Worm (Caenorhabditis elegans) whole organism, L1 larva: ENCODE results near the gene F59D12.5.

ENCODE experiments used
- C16A3.4 ChIP-seq: fragments of 150-350 bp; optimal IDR thresholded peaks from 2 replicates; lab custom pipeline; 2014; ENCODE audit warnings: missing biosample characterization, missing genetic modification characterization
- C34B4.2 ChIP-seq: sonication (generic microtip); optimal IDR thresholded peaks from 2 replicates; lab custom pipeline; 2017; ENCODE audit warnings: mild to moderate bottlenecking, missing genetic modification characterization, missing compliant biosample characterization
- F16B12.6 ChIP-seq: fragments of 150-350 bp; optimal IDR thresholded peaks from 2 replicates; lab custom pipeline; 2014; ENCODE audit warnings: missing biosample characterization, missing genetic modification characterization
- Y116A8C.19 ChIP-seq: sonication (generic microtip); optimal IDR thresholded peaks from 2 replicates; lab custom pipeline; 2016; ENCODE audit warnings: missing compliant biosample characterization, missing genetic modification characterization, borderline replicate concordance
- aha-1 ChIP-seq: fragments of 150-350 bp; optimal IDR thresholded peaks from 2 replicates; lab custom pipeline; 2014; ENCODE audit warnings: missing biosample characterization, missing genetic modification characterization
- ceh-63 ChIP-seq: fragments of 200-800 bp; sonication (Bioruptor generic); optimal IDR thresholded peaks from 2 replicates; lab custom pipeline; 2018; ENCODE audit warnings: mild to moderate bottlenecking, missing genetic modification characterization, missing compliant biosample characterization
- ceh-8 ChIP-seq: fragments of 200-800 bp; sonication (Bioruptor generic); optimal IDR thresholded peaks from 2 replicates; lab custom pipeline; 2018; ENCODE audit warnings: mild to moderate bottlenecking, missing genetic modification characterization, moderate library complexity, missing compliant biosample characterization
- ceh-82 ChIP-seq, 3 experiments: fragments of 150-350 bp in 1 of 3; sonication (generic microtip) in 2 of 3; optimal IDR thresholded peaks; 2 replicates each; lab custom pipeline; 2014 to 2017; ENCODE audit warnings: missing biosample characterization in 3 of 3, missing genetic modification characterization in 3 of 3
- ceh-88 ChIP-seq: fragments of 200-800 bp; sonication (Bioruptor generic); IDR thresholded peaks from 2 replicates; pipeline ENCODE4 v1.3.6; 2022; ENCODE audit warnings: missing genetic modification characterization, missing compliant biosample characterization
- ceh-90 ChIP-seq: sonication (generic microtip); optimal IDR thresholded peaks from 2 replicates; lab custom pipeline; 2016; ENCODE audit warnings: missing genetic modification characterization, missing compliant biosample characterization
- efl-3 ChIP-seq: fragments of 200-800 bp; sonication (Bioruptor generic); optimal IDR thresholded peaks from 2 replicates; lab custom pipeline; 2018; ENCODE audit warnings: mild to moderate bottlenecking, missing genetic modification characterization, missing compliant biosample characterization
- egl-13 ChIP-seq: sonication (generic microtip); optimal IDR thresholded peaks from 2 replicates; lab custom pipeline; 2016; ENCODE audit warnings: missing genotype, missing genetic modification reagents, missing genetic modification characterization, missing compliant biosample characterization
- egl-27 ChIP-seq, 2 experiments: fragments of 150-350 bp in 1 of 2; sonication (generic microtip); optimal IDR thresholded peaks; 3 replicates each; lab custom pipeline; 2017 to 2018; ENCODE audit warnings: missing biosample characterization in 2 of 2, missing genetic modification characterization in 2 of 2, missing genetic modification reagents in 2 of 2
- elt-3 ChIP-seq, 6 experiments: fragments of 150-350 bp in 1 of 6; sonication (generic microtip); optimal IDR thresholded peaks; 2 replicates each; lab custom pipeline; 2017 to 2018; ENCODE audit warnings: missing biosample characterization in 6 of 6, missing genetic modification characterization in 6 of 6, inconsistent platforms in 1 of 6
- ets-5 ChIP-seq: fragments of 200-800 bp; sonication (Bioruptor generic); IDR thresholded peaks from 2 replicates; pipeline ENCODE4 v1.3.6; 2022; ENCODE audit warnings: missing genetic modification characterization, missing compliant biosample characterization
- fkh-10 ChIP-seq: sonication (generic microtip); optimal IDR thresholded peaks from 2 replicates; lab custom pipeline; 2017; ENCODE audit warnings: missing biosample characterization, missing genetic modification reagents, missing genetic modification characterization
- grh-1 ChIP-seq: fragments of 200-800 bp; sonication (Bioruptor generic); IDR thresholded peaks from 2 replicates; pipeline ENCODE4 v1.3.6; 2022; ENCODE audit warnings: missing genetic modification reagents, missing genetic modification characterization, missing compliant biosample characterization
- hlh-4 ChIP-seq: sonication (generic microtip); optimal IDR thresholded peaks from 2 replicates; lab custom pipeline; 2016; ENCODE audit warnings: mild to moderate bottlenecking, missing genetic modification characterization, missing compliant biosample characterization
- irx-1 ChIP-seq: sonication (generic microtip); optimal IDR thresholded peaks from 2 replicates; lab custom pipeline; 2016; ENCODE audit warnings: missing genetic modification characterization, missing compliant biosample characterization
- isw-1 ChIP-seq: fragments of 200-800 bp; sonication (Bioruptor generic); IDR thresholded peaks from 2 replicates; pipeline ENCODE4 v1.3.6; 2022; ENCODE audit warnings: missing genetic modification characterization, missing compliant biosample characterization
- jun-1 ChIP-seq: fragments of 150-350 bp; optimal IDR thresholded peaks from 2 replicates; lab custom pipeline; 2014; ENCODE audit warnings: missing biosample characterization, missing genetic modification reagents, missing genetic modification characterization
- lin-13 ChIP-seq: fragments of 150-350 bp; optimal IDR thresholded peaks from 2 replicates; lab custom pipeline; 2014; ENCODE audit warnings: missing biosample characterization, missing genetic modification reagents, missing genetic modification characterization
- lin-14 ChIP-seq: fragments of 200-800 bp; sonication (Bioruptor generic); optimal IDR thresholded peaks from 2 replicates; lab custom pipeline; 2018; ENCODE audit warnings: mild to moderate bottlenecking, missing genetic modification characterization, moderate library complexity, missing compliant biosample characterization
- lin-15B ChIP-seq: fragments of 150-350 bp; sonication (generic microtip); optimal IDR thresholded peaks from 3 replicates; lab custom pipeline; 2014; ENCODE audit warnings: missing biosample characterization, missing genetic modification characterization
- lir-3 ChIP-seq: sonication (generic microtip); optimal IDR thresholded peaks from 2 replicates; lab custom pipeline; 2016; ENCODE audit warnings: mild to moderate bottlenecking, missing genetic modification characterization, moderate library complexity, missing compliant biosample characterization; ENCODE audit not compliant: poor library complexity
- mab-9 ChIP-seq: fragments of 200-800 bp; sonication (Bioruptor generic); IDR thresholded peaks from 2 replicates; pipeline ENCODE4 v1.3.6; 2022; ENCODE audit warnings: missing genetic modification reagents, missing genetic modification characterization, missing compliant biosample characterization
- mdl-1 ChIP-seq, 2 experiments: fragments of 150-350 bp; optimal IDR thresholded peaks; 2 replicates each; lab custom pipeline; 2014 to 2017; ENCODE audit warnings: missing biosample characterization in 2 of 2, missing genetic modification characterization in 2 of 2, inconsistent platforms in 1 of 2
- nhr-12 ChIP-seq: sonication (generic microtip); optimal IDR thresholded peaks from 2 replicates; lab custom pipeline; 2017; ENCODE audit warnings: missing biosample characterization, missing genetic modification characterization
- nhr-19 ChIP-seq: fragments of 200-800 bp; sonication (Bioruptor generic); conservative IDR thresholded peaks from 2 replicates; pipeline ENCODE4 v1.3.6; 2022; ENCODE audit warnings: missing genetic modification characterization, missing compliant biosample characterization
- nhr-237 ChIP-seq: fragments of 150-350 bp; optimal IDR thresholded peaks from 2 replicates; lab custom pipeline; 2014; ENCODE audit warnings: missing biosample characterization, missing genetic modification characterization
- nhr-28 ChIP-seq: fragments of 150-350 bp; optimal IDR thresholded peaks from 2 replicates; lab custom pipeline; 2014; ENCODE audit warnings: missing biosample characterization, missing genetic modification characterization
- nhr-47 ChIP-seq: sonication (generic microtip); optimal IDR thresholded peaks from 2 replicates; lab custom pipeline; 2016; ENCODE audit warnings: mild to moderate bottlenecking, missing genetic modification characterization, moderate library complexity, missing compliant biosample characterization
- nhr-76 ChIP-seq: sonication (generic microtip); optimal IDR thresholded peaks from 2 replicates; lab custom pipeline; 2017; ENCODE audit warnings: missing biosample characterization, missing genetic modification characterization
- nhr-77 ChIP-seq: fragments of 150-350 bp; optimal IDR thresholded peaks from 2 replicates; lab custom pipeline; 2014; ENCODE audit warnings: missing biosample characterization, missing genetic modification characterization
- nhr-90 ChIP-seq: sonication (generic microtip); optimal IDR thresholded peaks from 2 replicates; lab custom pipeline; 2016; ENCODE audit warnings: mild to moderate bottlenecking, missing genetic modification characterization, missing compliant biosample characterization; ENCODE audit not compliant: poor library complexity
- pax-3 ChIP-seq: fragments of 200-800 bp; sonication (Bioruptor generic); optimal IDR thresholded peaks from 2 replicates; lab custom pipeline; 2018; ENCODE audit warnings: mild to moderate bottlenecking, missing genetic modification characterization, moderate library complexity, missing compliant biosample characterization
- pqm-1 ChIP-seq: sonication (generic microtip); optimal IDR thresholded peaks from 3 replicates; lab custom pipeline; 2017; ENCODE audit warnings: missing biosample characterization, missing genetic modification characterization
- rnt-1 ChIP-seq: sonication (generic microtip); optimal IDR thresholded peaks from 2 replicates; lab custom pipeline; 2016; ENCODE audit warnings: mild to moderate bottlenecking, missing genetic modification characterization, moderate library complexity, missing compliant biosample characterization
- skn-1 ChIP-seq: fragments of 150-350 bp; optimal IDR thresholded peaks from 2 replicates; lab custom pipeline; 2014; ENCODE audit warnings: missing biosample characterization, missing genetic modification characterization
- snpc-4 ChIP-seq: fragments of 150-350 bp; optimal IDR thresholded peaks from 2 replicates; lab custom pipeline; 2014; ENCODE audit warnings: missing biosample characterization, missing genetic modification characterization
- snu-23 ChIP-seq: sonication (generic microtip); optimal IDR thresholded peaks from 2 replicates; lab custom pipeline; 2016; ENCODE audit warnings: missing genetic modification characterization, missing compliant biosample characterization
- sox-4 ChIP-seq: sonication (generic microtip); optimal IDR thresholded peaks from 2 replicates; lab custom pipeline; 2016; ENCODE audit warnings: missing genetic modification characterization, missing compliant biosample characterization
- tbx-2 ChIP-seq: sonication (generic microtip); optimal IDR thresholded peaks from 2 replicates; lab custom pipeline; 2016; ENCODE audit warnings: missing genetic modification characterization, missing compliant biosample characterization
- tlp-1 ChIP-seq: fragments of 150-350 bp; optimal IDR thresholded peaks from 2 replicates; lab custom pipeline; 2014; ENCODE audit warnings: missing biosample characterization, missing genetic modification characterization
- unc-130 ChIP-seq: fragments of 150-350 bp; optimal IDR thresholded peaks from 2 replicates; lab custom pipeline; 2017; ENCODE audit warnings: missing biosample characterization, missing genetic modification characterization, inconsistent platforms
- unc-30 ChIP-seq: sonication (generic microtip); optimal IDR thresholded peaks from 2 replicates; lab custom pipeline; 2017; ENCODE audit warnings: missing biosample characterization, missing genetic modification characterization
- unc-86 ChIP-seq: sonication (generic microtip); optimal IDR thresholded peaks from 2 replicates; lab custom pipeline; 2016; ENCODE audit warnings: missing genetic modification characterization, missing compliant biosample characterization
- unc-98 ChIP-seq: fragments of 200-800 bp; sonication (Bioruptor generic); IDR thresholded peaks from 2 replicates; pipeline ENCODE4 v1.3.6; 2022; ENCODE audit warnings: missing genetic modification characterization, missing compliant biosample characterization
- vab-15 ChIP-seq: sonication (generic microtip); optimal IDR thresholded peaks from 2 replicates; lab custom pipeline; 2017; ENCODE audit warnings: missing genotype, mild to moderate bottlenecking, missing genetic modification characterization, missing compliant biosample characterization
- xbp-1 ChIP-seq: sonication (generic microtip); optimal IDR thresholded peaks from 2 replicates; lab custom pipeline; 2016; ENCODE audit warnings: missing genetic modification characterization, missing compliant biosample characterization
- zag-1 ChIP-seq: fragments of 150-350 bp; optimal IDR thresholded peaks from 2 replicates; lab custom pipeline; 2014; ENCODE audit warnings: missing biosample characterization, missing genetic modification characterization
- zip-4 ChIP-seq: fragments of 200-800 bp; sonication (Bioruptor generic); optimal IDR thresholded peaks from 2 replicates; lab custom pipeline; 2018; ENCODE audit warnings: mild to moderate bottlenecking, missing genetic modification characterization, moderate library complexity, missing compliant biosample characterization
- ztf-11 ChIP-seq, 2 experiments: sonication (generic microtip); optimal IDR thresholded peaks; 2 replicates each; lab custom pipeline; 2016 to 2017; ENCODE audit warnings: missing genetic modification characterization in 2 of 2, missing biosample characterization in 1 of 2, missing compliant biosample characterization in 1 of 2
- ztf-4 ChIP-seq: fragments of 150-350 bp; optimal IDR thresholded peaks from 2 replicates; lab custom pipeline; 2014; ENCODE audit warnings: missing biosample characterization, missing genetic modification characterization

F59D12.5 gene

DNA sequence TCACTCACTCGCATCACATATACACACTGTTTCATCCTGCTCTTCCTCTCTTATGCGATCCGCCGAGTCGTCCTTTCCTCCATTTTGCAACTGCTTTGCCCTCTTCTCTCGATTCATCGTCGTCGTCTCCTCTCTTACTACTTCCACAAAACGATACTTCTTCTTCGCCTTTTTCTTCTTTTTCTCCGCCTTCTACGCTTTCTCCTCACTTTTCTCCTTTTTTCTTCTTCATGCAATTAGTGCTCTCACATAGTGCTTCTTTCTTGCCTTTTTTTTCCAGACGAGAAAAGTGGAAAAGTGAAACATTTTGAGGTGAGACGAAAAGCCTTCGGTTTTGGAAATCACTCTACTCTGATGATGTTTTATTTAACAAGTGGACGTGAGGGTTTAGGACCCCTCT is 12.4 kb upstream of the F59D12.5 start:
- TF ChIP-seq lin-13 (GFP tag; lab: Kevin White, UChicago), result no peak
- no peak for TF ChIP-seq ceh-63 (GFP tag; lab: Kevin White, UChicago)
- no peak for TF ChIP-seq vab-15 (tag; lab: Kevin White, UChicago)
- no peak for TF ChIP-seq isw-1
- no peak for TF ChIP-seq snpc-4 (tag; lab: Kevin White, UChicago)
- no peak for TF ChIP-seq nhr-90 (tag; lab: Kevin White, UChicago)
- TF ChIP-seq nhr-77, result no peak
- TF ChIP-seq aha-1 (tag; lab: Kevin White, UChicago), result no peak
- no peak for TF ChIP-seq fkh-10 (GFP tag; lab: Kevin White, UChicago)
- TF ChIP-seq pqm-1, result no peak
- TF ChIP-seq lin-14 (GFP tag; lab: Kevin White, UChicago), result peak; percentile 65
- TF ChIP-seq ztf-4 (tag; lab: Kevin White, UChicago), result no peak
- TF ChIP-seq nhr-47, result no peak
- peak; percentile 22 for TF ChIP-seq egl-13 (tag; lab: Kevin White, UChicago)
- TF ChIP-seq skn-1 (tag; lab: Kevin White, UChicago), result no peak
- no peak for TF ChIP-seq mab-9 (GFP tag; lab: Robert Waterston, UW)
- TF ChIP-seq lin-15B (tag; lab: Kevin White, UChicago), result no peak
- no peak for TF ChIP-seq pax-3 (tag; lab: Kevin White, UChicago)
- no peak for TF ChIP-seq nhr-19
- TF ChIP-seq ceh-90 (tag; lab: Kevin White, UChicago), result no peak
- TF ChIP-seq zag-1 (tag; lab: Kevin White, UChicago), result no peak
- TF ChIP-seq C16A3.4 (tag; lab: Kevin White, UChicago), result no peak
- no peak for TF ChIP-seq irx-1 (tag; lab: Kevin White, UChicago)
- TF ChIP-seq elt-3 (tag; optimal IDR thresholded peaks at IDR 0.05; lab: Kevin White, UChicago), result no peak
- TF ChIP-seq ets-5 (GFP tag; lab: Robert Waterston, UW), result no peak
- TF ChIP-seq ceh-82 (tag; optimal IDR thresholded peaks at IDR 0.05; lab: Kevin White, UChicago), result peak in 1 of 3 experiments; percentile 42
- TF ChIP-seq nhr-28, result no peak
- no peak for TF ChIP-seq nhr-76 (tag; lab: Kevin White, UChicago)
- no peak for TF ChIP-seq rnt-1 (tag; lab: Kevin White, UChicago)
- no peak for TF ChIP-seq zip-4 (GFP tag; lab: Kevin White, UChicago)
- no peak for TF ChIP-seq unc-30 (tag; lab: Kevin White, UChicago)
- TF ChIP-seq mdl-1 (tag; optimal IDR thresholded peaks at IDR 0.05; lab: Kevin White, UChicago), result no peak
- TF ChIP-seq nhr-12, result no peak
- peak; percentile 31 for TF ChIP-seq unc-86
- TF ChIP-seq grh-1 (GFP tag; lab: Robert Waterston, UW), result no peak
- no peak for TF ChIP-seq sox-4
- TF ChIP-seq jun-1 (tag; lab: Kevin White, UChicago), result no peak
- TF ChIP-seq F16B12.6 (tag; lab: Kevin White, UChicago), result no peak
- no peak for TF ChIP-seq ztf-11 (tag; optimal IDR thresholded peaks at IDR 0.05; lab: Kevin White, UChicago)
- TF ChIP-seq hlh-4 (tag; lab: Kevin White, UChicago), result no peak
- no peak for TF ChIP-seq xbp-1 (tag; lab: Kevin White, UChicago)
- TF ChIP-seq Y116A8C.19 (tag; lab: Kevin White, UChicago), result no peak
- no peak for TF ChIP-seq efl-3 (GFP tag; lab: Kevin White, UChicago)
- TF ChIP-seq unc-130 (tag; lab: Kevin White, UChicago), result no peak
- TF ChIP-seq unc-98, result no peak
- TF ChIP-seq lir-3 (tag; lab: Kevin White, UChicago), result no peak
- no peak for TF ChIP-seq C34B4.2
- no peak for TF ChIP-seq nhr-237
- TF ChIP-seq snu-23 (GFP tag; lab: Kevin White, UChicago), result no peak
- TF ChIP-seq tbx-2, result peak; percentile 28
- TF ChIP-seq ceh-8 (GFP tag; lab: Kevin White, UChicago), result no peak
- TF ChIP-seq tlp-1 (tag; lab: Kevin White, UChicago), result no peak
- no peak for TF ChIP-seq egl-27 (tag; optimal IDR thresholded peaks at IDR 0.05; lab: Kevin White, UChicago)
- no peak for TF ChIP-seq ceh-88
